Fruit fly (Drosophila melanogaster) Kc167 (cell line): ENCODE measurements around the gene lwr.

Experiments used
- Myc ChIP-seq: fragments of >200 bp; optimal IDR thresholded peaks from 2 replicates; lab custom pipeline; 2017; ENCODE audit warnings: missing external identifiers
- Sin3A ChIP-seq: fragments of >200 bp; optimal IDR thresholded peaks from 2 replicates; lab custom pipeline; 2018; ENCODE audit warnings: missing external identifiers
- insv ChIP-seq: fragments of >200 bp; optimal IDR thresholded peaks from 3 replicates; lab custom pipeline; 2018; ENCODE audit warnings: missing external identifiers
- psq ChIP-seq: fragments of >200 bp; optimal IDR thresholded peaks from 2 replicates; lab custom pipeline; 2017; ENCODE audit warnings: missing external identifiers
- ttk ChIP-seq: sonication (Bioruptor generic); optimal IDR thresholded peaks from 2 replicates; lab custom pipeline; 2017; ENCODE audit warnings: missing external identifiers

- TF ChIP-seq psq (lab: Kevin White, UChicago) (no peak), Sin3A (lab: Kevin White, UChicago) (no peak), Myc (lab: Kevin White, UChicago) (no peak), insv (no peak), ttk (lab: Kevin White, UChicago) (no peak)
These were observed 35.2 kb downstream of the lwr start for dm6 chr2L:507169-507568.
